Worm (Caenorhabditis elegans) whole organism, L4 larva: Measurements from ENCODE around the gene K11H12.9.

Experiments
- D1046.2 ChIP-seq: fragments of 200-800 bp; sonication (Bioruptor generic); IDR thresholded peaks from 2 replicates; pipeline ENCODE4 v1.3.6; 2022; ENCODE audit warnings: missing genetic modification characterization, missing compliant biosample characterization
- F37D6.2 ChIP-seq: sonication (generic microtip); optimal IDR thresholded peaks from 2 replicates; lab custom pipeline; 2016; ENCODE audit warnings: mild to moderate bottlenecking, missing genetic modification characterization, missing compliant biosample characterization
- R02D3.7 ChIP-seq: fragments of 150-350 bp; sonication (generic microtip); optimal IDR thresholded peaks from 3 replicates; lab custom pipeline; 2014; ENCODE audit warnings: missing biosample characterization, missing genetic modification characterization
- Y105C5A.15 ChIP-seq: fragments of 200-800 bp; sonication (Bioruptor generic); IDR thresholded peaks from 2 replicates; pipeline ENCODE4 v1.3.6; 2022; ENCODE audit warnings: missing genetic modification characterization, missing compliant biosample characterization
- Y48G9A.11 ChIP-seq: fragments of 200-800 bp; sonication (Bioruptor generic); IDR thresholded peaks from 2 replicates; pipeline ENCODE4 v1.3.6; 2022; ENCODE audit warnings: missing genetic modification reagents, missing genetic modification characterization, missing compliant biosample characterization
- Y75B8A.6 ChIP-seq: fragments of 200-800 bp; sonication (Bioruptor generic); IDR thresholded peaks from 2 replicates; pipeline ENCODE4 v1.3.6; 2022; ENCODE audit warnings: missing genetic modification reagents, missing genetic modification characterization, missing compliant biosample characterization
- ZK337.2 ChIP-seq: fragments of 200-800 bp; sonication (Bioruptor generic); IDR thresholded peaks from 2 replicates; pipeline ENCODE4 v1.3.6; 2022; ENCODE audit warnings: missing genetic modification reagents, missing genetic modification characterization, missing compliant biosample characterization
- ZK546.5 ChIP-seq, 2 experiments: sonication (generic microtip); optimal IDR thresholded peaks; 2 replicates each; lab custom pipeline; 2017; ENCODE audit warnings: missing biosample characterization in 2 of 2, missing genetic modification characterization in 2 of 2
- ama-1 ChIP-seq: fragments of 150-350 bp; optimal IDR thresholded peaks from 2 replicates; lab custom pipeline; 2014; ENCODE audit warnings: inconsistent platforms, mixed read lengths
- arid-1 ChIP-seq: fragments of 200-800 bp; sonication (Bioruptor generic); conservative IDR thresholded peaks from 2 replicates; pipeline ENCODE4 v1.3.6; 2022; ENCODE audit warnings: missing genetic modification reagents, missing genetic modification characterization, missing compliant biosample characterization
- cey-2 ChIP-seq: sonication (generic microtip); optimal IDR thresholded peaks from 3 replicates; lab custom pipeline; 2017; ENCODE audit warnings: missing genetic modification characterization, mild to moderate bottlenecking, missing compliant biosample characterization, antibody characterized with exemption, borderline replicate concordance; ENCODE audit not compliant: insufficient read depth
- ctbp-1 ChIP-seq: fragments of 200-800 bp; sonication (Bioruptor generic); IDR thresholded peaks from 2 replicates; pipeline ENCODE4 v1.3.6; 2022; ENCODE audit warnings: missing genetic modification reagents, missing genetic modification characterization, missing compliant biosample characterization
- daf-19 ChIP-seq: fragments of 200-800 bp; sonication (Bioruptor generic); conservative IDR thresholded peaks from 2 replicates; pipeline ENCODE4 v1.3.6; 2022; ENCODE audit warnings: missing genetic modification characterization, missing compliant biosample characterization
- dmd-8 ChIP-seq: fragments of 200-800 bp; sonication (Bioruptor generic); IDR thresholded peaks from 2 replicates; pipeline ENCODE4 v1.3.6; 2022; ENCODE audit warnings: missing genetic modification characterization, missing compliant biosample characterization
- dpl-1 ChIP-seq: fragments of 150-350 bp; optimal IDR thresholded peaks from 2 replicates; lab custom pipeline; 2014; ENCODE audit warnings: missing biosample characterization, missing genetic modification reagents, missing genetic modification characterization
- hif-1 ChIP-seq, 2 experiments: sonication (generic microtip); optimal IDR thresholded peaks; 2 replicates each; lab custom pipeline; 2016 to 2017; ENCODE audit warnings: missing compliant biosample characterization in 2 of 2, missing genetic modification characterization in 2 of 2, missing genetic modification reagents in 2 of 2, missing genotype in 2 of 2, mild to moderate bottlenecking in 1 of 2
- hlh-11 ChIP-seq: fragments of 200-800 bp; sonication (Bioruptor generic); optimal IDR thresholded peaks from 2 replicates; lab custom pipeline; 2018; ENCODE audit warnings: mild to moderate bottlenecking, missing genetic modification characterization, missing compliant biosample characterization
- lim-7 ChIP-seq: fragments of 200-800 bp; sonication (Bioruptor generic); IDR thresholded peaks from 2 replicates; pipeline ENCODE4 v1.3.6; 2022; ENCODE audit warnings: missing genetic modification characterization, missing compliant biosample characterization
- lin-38 ChIP-seq: fragments of 200-800 bp; sonication (Bioruptor generic); IDR thresholded peaks from 2 replicates; pipeline ENCODE4 v1.3.6; 2022; ENCODE audit warnings: missing genetic modification reagents, missing genetic modification characterization, missing compliant biosample characterization
- lir-3 ChIP-seq: sonication (generic microtip); optimal IDR thresholded peaks from 2 replicates; lab custom pipeline; 2016; ENCODE audit warnings: mild to moderate bottlenecking, missing genetic modification characterization, missing compliant biosample characterization
- madf-5 ChIP-seq, 2 experiments: fragments of 200-800 bp; sonication (Bioruptor generic); IDR thresholded peaks; 2 replicates each; pipeline ENCODE4 v1.3.6; 2022; ENCODE audit warnings: missing compliant biosample characterization in 2 of 2, missing genetic modification characterization in 2 of 2
- mdl-1 ChIP-seq, 2 experiments: fragments of 150-350 bp in 1 of 2; sonication (generic microtip) in 1 of 2; optimal IDR thresholded peaks; 2 replicates each; lab custom pipeline; 2014 to 2017; ENCODE audit warnings: missing biosample characterization in 2 of 2, missing genetic modification characterization in 2 of 2
- mep-1 ChIP-seq: fragments of 150-350 bp; sonication (generic microtip); optimal IDR thresholded peaks from 3 replicates; lab custom pipeline; 2014; ENCODE audit warnings: missing biosample characterization, missing genetic modification characterization
- nhr-10 ChIP-seq: fragments of 150-350 bp; optimal IDR thresholded peaks from 2 replicates; lab custom pipeline; 2014; ENCODE audit warnings: missing biosample characterization, missing genetic modification characterization
- nhr-25 ChIP-seq: sonication (generic microtip); optimal IDR thresholded peaks from 2 replicates; lab custom pipeline; 2017; ENCODE audit warnings: missing genetic modification characterization, mild to moderate bottlenecking, missing compliant biosample characterization, antibody characterized with exemption, moderate library complexity, borderline replicate concordance; ENCODE audit not compliant: insufficient read depth
- pha-4 ChIP-seq, 2 experiments: fragments of 150-350 bp in 1 of 2; fragments of 200-800 bp in 1 of 2; sonication (Bioruptor generic) in 1 of 2; IDR thresholded peaks in 1 of 2; optimal IDR thresholded peaks in 1 of 2; 2 replicates each; pipeline versions ENCODE4 v1.3.6 to Lab custom; 2014 to 2022; ENCODE audit warnings: missing genetic modification characterization in 2 of 2, missing genetic modification reagents in 2 of 2, missing biosample characterization in 1 of 2, missing compliant biosample characterization in 1 of 2
- sdz-12 ChIP-seq: fragments of 200-800 bp; sonication (Bioruptor generic); optimal IDR thresholded peaks from 2 replicates; lab custom pipeline; 2018; ENCODE audit warnings: mild to moderate bottlenecking, missing genetic modification characterization, missing compliant biosample characterization
- set-16 ChIP-seq: fragments of 200-800 bp; sonication (Bioruptor generic); IDR thresholded peaks from 2 replicates; pipeline ENCODE4 v1.3.6; 2022; ENCODE audit warnings: missing genetic modification reagents, missing genetic modification characterization, missing compliant biosample characterization
- snpc-4 ChIP-seq: fragments of 150-350 bp; optimal IDR thresholded peaks from 2 replicates; lab custom pipeline; 2014; ENCODE audit warnings: missing biosample characterization, missing genetic modification characterization
- spr-1 ChIP-seq: sonication (generic microtip); optimal IDR thresholded peaks from 2 replicates; lab custom pipeline; 2016; ENCODE audit warnings: mild to moderate bottlenecking, missing genetic modification characterization, missing compliant biosample characterization
- unc-130 ChIP-seq: sonication (generic microtip); optimal IDR thresholded peaks from 2 replicates; lab custom pipeline; 2016; ENCODE audit warnings: missing genetic modification reagents, missing genetic modification characterization, missing compliant biosample characterization
- unc-39 ChIP-seq: sonication (generic microtip); optimal IDR thresholded peaks from 2 replicates; lab custom pipeline; 2017; ENCODE audit warnings: missing biosample characterization, missing genetic modification characterization
- unc-62 ChIP-seq, 3 experiments: fragments of 150-350 bp in 1 of 3; sonication (generic microtip); optimal IDR thresholded peaks in 2 of 3; peaks in 1 of 3; 1 replicate in 1 of 3; 2 replicates in 2 of 3; lab custom pipeline; 2014 to 2017; ENCODE audit warnings: missing biosample characterization in 3 of 3, missing genetic modification characterization in 3 of 3, missing genetic modification reagents in 3 of 3, missing genotype in 1 of 3
- zfp-2 ChIP-seq: sonication (generic microtip); optimal IDR thresholded peaks from 2 replicates; lab custom pipeline; 2016; ENCODE audit warnings: mild to moderate bottlenecking, missing genetic modification characterization, missing compliant biosample characterization
- zfp-3 ChIP-seq: fragments of 200-800 bp; sonication (Bioruptor generic); conservative IDR thresholded peaks from 2 replicates; pipeline ENCODE4 v1.3.6; 2022; ENCODE audit warnings: missing genetic modification reagents, missing genetic modification characterization, missing compliant biosample characterization
- zip-11 ChIP-seq: fragments of 200-800 bp; sonication (Bioruptor generic); IDR thresholded peaks from 2 replicates; pipeline ENCODE4 v1.3.6; 2022; ENCODE audit warnings: missing genetic modification characterization, missing compliant biosample characterization

K11H12.9 gene

DNA sequence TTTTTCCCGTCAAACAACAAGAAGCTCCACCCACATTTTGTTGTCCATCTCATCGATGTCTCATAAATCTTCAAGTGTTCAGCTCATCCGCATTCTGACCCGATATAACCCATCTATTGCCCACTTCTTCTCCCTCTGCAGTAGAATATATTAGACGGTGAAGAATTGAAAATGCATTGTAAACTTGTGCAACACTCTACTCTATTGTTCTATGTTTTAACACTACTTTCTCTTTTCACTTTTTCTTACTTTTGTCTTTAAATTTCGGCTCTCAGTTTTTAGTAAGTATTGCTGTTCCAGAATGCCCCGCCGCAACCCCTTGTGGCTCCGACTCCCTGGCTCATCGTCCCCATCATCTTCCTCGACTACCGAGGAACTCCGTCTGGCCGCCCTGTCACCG, at the start of gene K11H12.9:
Gene K11H12.9 (plus strand): TSS at position 301 of the 400 bp plus-strand sequence.
- TF ChIP-seq sdz-12 (GFP tag; lab: Kevin White, UChicago) (no peak), hlh-11 (tag; lab: Kevin White, UChicago) (no peak), Y75B8A.6 (GFP tag; lab: Robert Waterston, UW) (no peak), ZK337.2 (GFP tag; lab: Robert Waterston, UW) (no peak), R02D3.7 (no peak), spr-1 (tag; lab: Kevin White, UChicago) (no peak), mep-1 (no peak), mdl-1 (tag; optimal IDR thresholded peaks at IDR 0.05; lab: Kevin White, UChicago) (no peak), arid-1 (GFP tag; lab: Robert Waterston, UW) (no peak), lir-3 (tag; lab: Kevin White, UChicago) (no peak)

- no peak for TF ChIP-seq cey-2 (tag; lab: Kevin White, UChicago)
- TF ChIP-seq dmd-8 (GFP tag; lab: Robert Waterston, UW) = no peak
- TF ChIP-seq zfp-3 (GFP tag; lab: Robert Waterston, UW) = no peak
- TF ChIP-seq madf-5 (GFP tag; IDR thresholded peaks at IDR 0.05; lab: Robert Waterston, UW) = no peak
- no peak for TF ChIP-seq unc-39
- TF ChIP-seq zip-11 (GFP tag; lab: Robert Waterston, UW) = no peak
- TF ChIP-seq Y48G9A.11 = no peak
These were observed 47.9 kb upstream of the K11H12.9 start, which contains the start of gene srt-59 for ce11 chrIV:601595-601994. Gene srt-59 (minus strand): TSS chrIV:601695.

- TF ChIP-seq lir-3 (tag; lab: Kevin White, UChicago) (no peak), pha-4 (GFP tag; IDR thresholded peaks at IDR 0.05; lab: Robert Waterston, UW) (no peak), pha-4 (tag; optimal IDR thresholded peaks at IDR 0.05; lab: Kevin White, UChicago) (no peak), Y48G9A.11 (no peak), lin-38 (GFP tag; lab: Robert Waterston, UW) (no peak), F37D6.2 (no peak), zfp-2 (tag; lab: Kevin White, UChicago) (no peak), ama-1 (lab: Kevin White, UChicago) (no peak), set-16 (GFP tag; lab: Robert Waterston, UW) (no peak), mep-1 (no peak), nhr-10 (tag; lab: Kevin White, UChicago) (no peak), hif-1 (tag; optimal IDR thresholded peaks at IDR 0.05; lab: Kevin White, UChicago) (no peak), nhr-25 (tag; lab: Kevin White, UChicago) (no peak), daf-19 (no peak), ctbp-1 (GFP tag; lab: Robert Waterston, UW) (no peak), unc-130 (GFP tag; lab: Kevin White, UChicago) (no peak), dpl-1 (no peak), spr-1 (tag; lab: Kevin White, UChicago) (no peak), lim-7 (GFP tag; lab: Robert Waterston, UW) (no peak)
These were observed 45.9 kb upstream of the K11H12.9 start, which contains the start of gene prmt-4 for ce11 chrIV:603543-603942. Gene prmt-4 (minus strand): TSS chrIV:603643.

DNA sequence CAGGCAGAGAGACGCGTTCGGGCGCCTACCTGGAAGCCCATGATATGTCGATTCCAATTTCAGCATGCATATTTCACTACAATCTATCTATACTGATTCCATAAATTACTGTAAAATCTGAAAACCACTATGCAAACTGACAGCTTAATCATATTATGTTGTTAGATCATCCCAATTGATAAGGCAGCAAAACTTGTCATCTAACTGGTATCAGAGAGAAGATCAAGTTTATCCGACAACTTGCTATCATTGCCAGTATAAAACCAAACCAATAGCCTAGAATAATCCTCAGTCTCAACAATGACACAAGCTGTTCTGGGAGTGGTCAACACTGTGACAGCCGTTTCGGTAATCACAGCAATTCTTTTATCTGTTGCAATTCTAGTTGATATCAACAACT, 45.3 kb upstream of the K11H12.9 start, which contains the start of gene col-102:
Gene col-102 (plus strand): TSS at position 301 of the 400 bp plus-strand sequence.
- TF ChIP-seq nhr-10 (tag; lab: Kevin White, UChicago) (no peak), D1046.2 (GFP tag; lab: Robert Waterston, UW) (no peak), ZK546.5 (tag; optimal IDR thresholded peaks at IDR 0.05; lab: Kevin White, UChicago) (no peak), Y105C5A.15 (no peak), snpc-4 (no peak), unc-62 (GFP tag; optimal IDR thresholded peaks at IDR 0.05 in 1 of 2; lab: Kevin White, UChicago) (no peak), unc-62 (tag; optimal IDR thresholded peaks at IDR 0.05; lab: Kevin White, UChicago) (no peak)
